Fruit fly (Drosophila melanogaster): ENCODE measurements around the gene X11L.

Gene X11L

DNA sequence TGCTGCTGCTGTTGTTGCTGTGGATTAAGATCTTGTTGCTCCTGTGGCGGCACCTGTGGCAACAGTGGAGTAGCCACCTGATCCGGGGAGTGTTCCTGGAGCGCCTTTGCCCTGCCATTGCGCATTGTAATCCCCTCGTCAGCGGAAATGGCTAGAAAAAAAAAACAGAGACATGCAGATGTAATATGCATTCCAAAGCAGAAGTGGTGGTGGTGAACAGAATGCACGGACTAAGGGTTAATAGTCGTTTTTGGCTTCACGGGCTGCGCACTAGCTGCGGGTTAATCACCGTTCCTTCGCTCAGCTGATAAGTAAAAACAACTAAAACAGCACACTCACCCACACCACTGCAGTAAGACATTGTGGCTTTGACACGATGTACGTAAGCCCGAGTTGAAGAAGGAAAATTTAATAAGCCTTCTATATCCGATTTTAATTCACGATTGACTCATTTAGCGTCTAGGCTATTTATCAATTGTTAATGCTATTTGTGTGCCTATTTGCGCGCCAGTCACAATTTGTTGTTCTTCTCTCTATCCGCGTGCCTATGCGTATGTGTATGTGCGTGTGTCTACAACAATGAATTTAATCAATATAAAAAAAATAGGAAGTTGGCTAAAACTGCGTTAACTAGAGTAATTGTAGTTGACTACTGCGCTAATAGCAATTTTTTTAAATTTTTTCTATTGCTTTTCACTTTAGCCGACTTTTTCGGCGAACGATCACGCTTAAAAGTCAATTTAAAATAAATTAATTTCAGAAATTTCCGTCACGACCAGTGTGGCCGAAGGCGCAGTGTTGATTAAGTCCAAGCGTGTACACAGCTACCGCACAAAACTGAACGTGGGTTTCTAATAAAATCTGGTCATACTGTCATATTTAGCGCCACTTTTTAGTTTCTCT, 27.9 kb downstream of the X11L start, which contains the start of gene stas (continued):
- TF ChIP-seq hbn (GFP tag; IDR thresholded peaks at IDR 0.05; ENCODE audit: partially characterized antibody) (no peak), cg (GFP tag; optimal IDR thresholded peaks at IDR 0.05) (peak; percentile 74), lab (GFP tag; optimal IDR thresholded peaks at IDR 0.05) (peak; percentile 7), CG12391 (tag; optimal IDR thresholded peaks at IDR 0.05) (peak; percentile 27), YL-1 (GFP tag; optimal IDR thresholded peaks at IDR 0.05) (peak; percentile 81), Hand (GFP tag; optimal IDR thresholded peaks at IDR 0.05) (no peak), CG32532 (GFP tag; IDR thresholded peaks at IDR 0.05) (peak; percentile 18; the same call in 1 of the 2 replicates)

DNA sequence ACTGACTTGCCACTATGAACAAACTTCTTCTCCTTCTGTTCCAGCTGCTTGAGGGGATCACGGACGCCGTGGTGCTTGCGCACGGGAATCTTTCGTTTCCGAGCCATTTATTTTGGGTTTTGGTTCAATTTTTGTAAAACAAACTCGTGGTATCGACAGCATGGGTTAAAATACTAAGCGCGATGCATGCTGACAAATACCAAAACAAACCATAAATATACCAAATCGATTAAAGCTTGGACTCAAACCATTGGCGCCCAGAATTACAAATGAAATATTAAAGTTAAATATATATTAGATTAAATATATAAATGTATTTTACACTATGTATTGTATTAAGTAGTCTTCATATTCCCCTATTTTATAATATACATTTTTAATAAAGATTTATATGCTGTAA, 29.9 kb downstream of the X11L start, which contains the start of gene CG8326:
Gene CG8326 (minus strand): TSS at position 176 of the 400 bp plus-strand sequence.
- TF ChIP-seq Pdp1 (GFP tag; optimal IDR thresholded peaks at IDR 0.05) = no peak
- TF ChIP-seq CG2120 (GFP tag; optimal IDR thresholded peaks at IDR 0.05) = no peak
- no peak for TF ChIP-seq CG18262 (tag; optimal IDR thresholded peaks at IDR 0.05)
- TF ChIP-seq Fer2 (tag; optimal IDR thresholded peaks at IDR 0.05) = no peak
- TF ChIP-seq mld (GFP tag; IDR thresholded peaks at IDR 0.05; ENCODE audit: partially characterized antibody) = no peak
- TF ChIP-seq CG30020 (tag; optimal IDR thresholded peaks at IDR 0.05) = no peak
- peak; percentile 15 for TF ChIP-seq CG10267 (tag; optimal IDR thresholded peaks at IDR 0.05)
- no peak for TF ChIP-seq CG2678 (tag; optimal IDR thresholded peaks at IDR 0.05)
- TF ChIP-seq fd102C (GFP tag; optimal IDR thresholded peaks at IDR 0.05) = no peak
- TF ChIP-seq MTF-1 (GFP tag; optimal IDR thresholded peaks at IDR 0.05; ENCODE audit: borderline replicate concordance) = no peak
- TF ChIP-seq HLHmδ (GFP tag; optimal IDR thresholded peaks at IDR 0.05) = no peak
- TF ChIP-seq CG18011 (GFP tag; optimal IDR thresholded peaks at IDR 0.05) = no peak
- TF ChIP-seq CG17912 (GFP tag; optimal IDR thresholded peaks at IDR 0.05) = no peak
- no peak for TF ChIP-seq CG18476 (GFP tag; optimal IDR thresholded peaks at IDR 0.05)
- no peak for TF ChIP-seq CG18599 (GFP tag; optimal IDR thresholded peaks at IDR 0.05)
- no peak for TF ChIP-seq CG32532 (GFP tag; IDR thresholded peaks at IDR 0.05)
- TF ChIP-seq CG6175 (GFP tag; IDR thresholded peaks at IDR 0.05) = no peak
- TF ChIP-seq CG7372 (GFP tag; IDR thresholded peaks at IDR 0.05) = no peak
- TF ChIP-seq CG14710 (tag; optimal IDR thresholded peaks at IDR 0.05) = peak; percentile 7
- peak; percentile 14 for TF ChIP-seq CG1603 (tag; optimal IDR thresholded peaks at IDR 0.05)
- no peak for TF ChIP-seq CTCF (GFP tag; optimal IDR thresholded peaks at IDR 0.05)
- no peak for TF ChIP-seq dati (GFP tag; IDR thresholded peaks at IDR 0.05)
- peak; percentile 19 for TF ChIP-seq CG4617 (GFP tag; optimal IDR thresholded peaks at IDR 0.05; ENCODE audit: borderline replicate concordance)
- TF ChIP-seq ind (GFP tag; optimal IDR thresholded peaks at IDR 0.05) = no peak
- no peak for TF ChIP-seq fd64A (GFP tag; optimal IDR thresholded peaks at IDR 0.05)
- TF ChIP-seq CG9932 (GFP tag; IDR thresholded peaks at IDR 0.05) = no peak
- no peak for TF ChIP-seq emc (GFP tag; optimal IDR thresholded peaks at IDR 0.05)
- no peak for TF ChIP-seq Hmx (GFP tag; optimal IDR thresholded peaks at IDR 0.05)
- no peak for TF ChIP-seq Atf-2 (GFP tag; optimal IDR thresholded peaks at IDR 0.05)
- no peak for TF ChIP-seq CG5245 (GFP tag; optimal IDR thresholded peaks at IDR 0.05)
- peak; percentile 27 for TF ChIP-seq BEAF-32 (GFP tag; optimal IDR thresholded peaks at IDR 0.05)
- no peak for TF ChIP-seq Xbp1 (GFP tag; optimal IDR thresholded peaks at IDR 0.05)
- TF ChIP-seq lilli (GFP tag; optimal IDR thresholded peaks at IDR 0.05) = no peak
- TF ChIP-seq HLH3B (GFP tag; IDR thresholded peaks at IDR 0.05) = no peak
- TF ChIP-seq CG2202 (tag; optimal IDR thresholded peaks at IDR 0.05) = no peak
- TF ChIP-seq MESR4 (GFP tag; optimal IDR thresholded peaks at IDR 0.05) = peak; percentile 31
- TF ChIP-seq CG13287 (GFP tag; IDR thresholded peaks at IDR 0.05; ENCODE audit: partially characterized antibody) = peak; percentile 15; the same call in 1 of the 2 replicates
- TF ChIP-seq CG2116 (GFP tag; optimal IDR thresholded peaks at IDR 0.05) = no peak
- TF ChIP-seq CG14860 (GFP tag; IDR thresholded peaks at IDR 0.05; ENCODE audit: partially characterized antibody) = no peak
- no peak for TF ChIP-seq CG9727 (GFP tag; optimal IDR thresholded peaks at IDR 0.05)

Data from whole organism, embryonic.